Fruit fly (Drosophila melanogaster): Measurements from ENCODE around the gene Atx-1.
A peak's percentile ranks its signal among the peaks of the same experiment; 100 is the strongest.

Atx-1 gene

DNA sequence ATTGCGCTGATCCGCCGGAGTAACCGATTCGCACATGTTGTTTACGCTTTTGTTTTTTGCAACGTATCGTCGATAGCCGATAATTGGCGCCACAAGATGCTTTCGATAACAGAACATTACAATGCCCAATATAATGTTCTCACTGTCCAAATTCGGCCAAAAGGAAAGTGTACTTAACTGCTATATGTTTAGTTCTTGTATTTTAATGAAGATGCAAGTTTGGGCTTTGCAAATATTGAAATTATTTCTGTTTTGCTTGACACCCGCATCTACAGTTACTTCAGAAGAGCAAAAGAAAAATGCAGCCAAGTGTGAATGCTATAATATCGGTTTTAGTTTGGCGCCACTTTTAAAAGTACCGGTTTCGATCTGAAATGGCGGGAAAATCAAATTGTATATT, 29.6 kb downstream of the Atx-1 start (continued):
- TF ChIP-seq CG7368 (GFP tag; optimal IDR thresholded peaks at IDR 0.05) (peak; percentile 91), Ets21C (GFP tag; optimal IDR thresholded peaks at IDR 0.05) (peak; percentile 93), Hr38 (GFP tag; optimal IDR thresholded peaks at IDR 0.05) (no peak), CG1621 (tag; optimal IDR thresholded peaks at IDR 0.05) (peak; percentile 95), achi (GFP tag; optimal IDR thresholded peaks at IDR 0.05) (peak; percentile 86), vri (GFP tag; optimal IDR thresholded peaks at IDR 0.05) (peak; percentile 84), CG11902 (GFP tag; optimal IDR thresholded peaks at IDR 0.05) (peak; percentile 90), dsx (GFP tag; optimal IDR thresholded peaks at IDR 0.05; ENCODE audit: poor library complexity, severe bottlenecking) (peak; percentile 88), topi (GFP tag; optimal IDR thresholded peaks at IDR 0.05) (peak; percentile 95), OdsH (GFP tag; optimal IDR thresholded peaks at IDR 0.05) (peak; percentile 91), CG4318 (GFP tag; optimal IDR thresholded peaks at IDR 0.05) (peak; percentile 85), fkh (GFP tag; optimal IDR thresholded peaks at IDR 0.05) (peak; percentile 73), ss (GFP tag; optimal IDR thresholded peaks at IDR 0.05) (peak; percentile 79 to 91), Hr4 (GFP tag; optimal IDR thresholded peaks at IDR 0.05) (peak; percentile 91), CG10631 (GFP tag; optimal IDR thresholded peaks at IDR 0.05) (peak; percentile 90), CG6854 (GFP tag; optimal IDR thresholded peaks at IDR 0.05) (peak; percentile 78), CG6276 (GFP tag; optimal IDR thresholded peaks at IDR 0.05) (peak; percentile 82), dac (GFP tag; optimal IDR thresholded peaks at IDR 0.05) (peak; percentile 92), svp (GFP tag) (peak; percentile 97), Gug (GFP tag; IDR thresholded peaks at IDR 0.05) (peak; percentile 88), CG3032 (tag; optimal IDR thresholded peaks at IDR 0.05) (peak; percentile 94), CG11294 (GFP tag; IDR thresholded peaks at IDR 0.05) (peak; percentile 85), salr (GFP tag; optimal IDR thresholded peaks at IDR 0.05) (peak; percentile 79 to 89)

DNA sequence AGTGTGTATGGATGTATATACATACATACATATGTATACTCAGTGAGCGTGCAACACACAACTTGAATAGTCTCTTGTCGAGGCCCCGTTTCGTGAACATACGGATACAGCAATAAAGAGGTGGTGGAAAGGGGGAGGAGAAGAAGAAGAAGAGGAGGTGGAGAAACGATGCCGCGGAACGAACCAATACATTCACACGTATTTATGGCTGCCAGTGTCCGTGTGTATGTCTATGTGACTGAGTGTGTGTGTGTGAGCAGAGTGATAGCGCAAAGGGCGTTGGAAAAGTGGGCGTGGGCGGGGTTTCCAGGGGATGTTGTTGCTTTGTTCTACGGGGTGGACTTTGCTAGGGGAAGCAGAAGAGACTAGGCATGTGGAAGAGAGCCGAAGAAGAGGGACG, 30.4 kb downstream of the Atx-1 start:
- TF ChIP-seq svp (GFP tag) (peak; percentile 38), CG3919 (GFP tag; optimal IDR thresholded peaks at IDR 0.05) (no peak), Gug (GFP tag; IDR thresholded peaks at IDR 0.05) (peak; percentile 31; the same call in 1 of the 2 replicates), CG6276 (GFP tag; optimal IDR thresholded peaks at IDR 0.05) (peak; percentile 20), CG32006 (GFP tag; optimal IDR thresholded peaks at IDR 0.05) (no peak), CG10669 (GFP tag; optimal IDR thresholded peaks at IDR 0.05) (no peak), CG10631 (GFP tag; optimal IDR thresholded peaks at IDR 0.05) (no peak), spab (GFP tag; optimal IDR thresholded peaks at IDR 0.05) (no peak), pdm3 (GFP tag; optimal IDR thresholded peaks at IDR 0.05) (no peak), topi (GFP tag; optimal IDR thresholded peaks at IDR 0.05) (no peak), Ets21C (GFP tag; optimal IDR thresholded peaks at IDR 0.05) (no peak), Blimp-1 (GFP tag; optimal IDR thresholded peaks at IDR 0.05) (no peak), Sox15 (GFP tag; optimal IDR thresholded peaks at IDR 0.05) (no peak), eg (GFP tag; IDR thresholded peaks at IDR 0.05) (0 out of 3 replicates have a peak, but pooled peaks have one; percentile 17), dac (GFP tag; optimal IDR thresholded peaks at IDR 0.05) (no peak), CG6792 (GFP tag; optimal IDR thresholded peaks at IDR 0.05) (no peak), CG11762 (GFP tag; optimal IDR thresholded peaks at IDR 0.05; ENCODE audit: insufficient read depth) (no peak), CG6854 (GFP tag; optimal IDR thresholded peaks at IDR 0.05) (peak; percentile 11), Hr38 (GFP tag; optimal IDR thresholded peaks at IDR 0.05) (no peak), CG1621 (tag; optimal IDR thresholded peaks at IDR 0.05) (peak; percentile 65), salr (GFP tag; optimal IDR thresholded peaks at IDR 0.05) (peak in 1 of 2 experiments; percentile 23), CG9139 (GFP tag; optimal IDR thresholded peaks at IDR 0.05) (peak; percentile 38), dsx (GFP tag; optimal IDR thresholded peaks at IDR 0.05; ENCODE audit: poor library complexity, severe bottlenecking) (peak; percentile 40), ss (GFP tag; optimal IDR thresholded peaks at IDR 0.05) (peak; percentile 74 to 83), Met (GFP tag; optimal IDR thresholded peaks at IDR 0.05) (no peak), esn (GFP tag; optimal IDR thresholded peaks at IDR 0.05) (no peak), CG8632 (GFP tag; optimal IDR thresholded peaks at IDR 0.05) (no peak), Ets96B (tag; optimal IDR thresholded peaks at IDR 0.05) (no peak), Hr4 (GFP tag; optimal IDR thresholded peaks at IDR 0.05) (no peak), CG4318 (GFP tag; optimal IDR thresholded peaks at IDR 0.05) (no peak), vri (GFP tag; optimal IDR thresholded peaks at IDR 0.05) (no peak), CG3032 (tag; optimal IDR thresholded peaks at IDR 0.05) (no peak), fd59A (GFP tag; optimal IDR thresholded peaks at IDR 0.05) (no peak), CG31627 (GFP tag; optimal IDR thresholded peaks at IDR 0.05) (no peak), Smox (GFP tag; optimal IDR thresholded peaks at IDR 0.05) (no peak), CG6808 (GFP tag; optimal IDR thresholded peaks at IDR 0.05) (peak; percentile 54), CG16779 (tag; optimal IDR thresholded peaks at IDR 0.05) (no peak), fd85E (GFP tag; optimal IDR thresholded peaks at IDR 0.05) (no peak), CG6163 (GFP tag; IDR thresholded peaks at IDR 0.05) (0 out of 3 replicates have a peak, but pooled peaks have one; percentile 47), CG8319 (GFP tag; optimal IDR thresholded peaks at IDR 0.05) (no peak), Lpt (GFP tag; optimal IDR thresholded peaks at IDR 0.05) (no peak)

All from whole organism, prepupa.